Worm (Caenorhabditis elegans) whole organism, L4/young adult: ENCODE results near the gene flp-24.

Experiments
- dao-5 ChIP-seq: sonication (generic microtip); optimal IDR thresholded peaks from 2 replicates; lab custom pipeline; 2016; ENCODE audit warnings: missing genotype, missing genetic modification characterization, moderate library complexity, missing compliant biosample characterization
- him-1 ChIP-seq: sonication (generic microtip); optimal IDR thresholded peaks from 2 replicates; lab custom pipeline; 2016; ENCODE audit warnings: missing genotype, missing genetic modification reagents, missing genetic modification characterization, missing compliant biosample characterization

ce11 chrIII:761476-761875, 36.6 kb downstream of the flp-24 start, which contains the start of gene nlp-52:
- TF ChIP-seq him-1 (tag; lab: Kevin White, UChicago) (no peak), dao-5 (tag; lab: Kevin White, UChicago) (no peak)
